Worm (Caenorhabditis elegans) whole organism, L4 larva: ENCODE results near the gene lag-2.

Source experiments
- F10B5.3 ChIP-seq: sonication (generic microtip); optimal IDR thresholded peaks from 2 replicates; lab custom pipeline; 2016; ENCODE audit warnings: mild to moderate bottlenecking, missing genetic modification characterization, missing compliant biosample characterization
- F44E2.7 ChIP-seq: fragments of 200-800 bp; sonication (Bioruptor generic); IDR thresholded peaks from 2 replicates; pipeline ENCODE4 v2.1.2; 2022; ENCODE audit warnings: missing genetic modification characterization, missing compliant biosample characterization
- Y5F2A.4 ChIP-seq: fragments of 200-800 bp; sonication (Bioruptor generic); optimal IDR thresholded peaks from 2 replicates; lab custom pipeline; 2018; ENCODE audit warnings: mild to moderate bottlenecking, missing genetic modification characterization, missing compliant biosample characterization
- ZK337.2 ChIP-seq: fragments of 200-800 bp; sonication (Bioruptor generic); IDR thresholded peaks from 2 replicates; pipeline ENCODE4 v1.3.6; 2022; ENCODE audit warnings: missing genetic modification reagents, missing genetic modification characterization, missing compliant biosample characterization
- ZK546.5 ChIP-seq, 2 experiments: sonication (generic microtip); optimal IDR thresholded peaks; 2 replicates each; lab custom pipeline; 2017; ENCODE audit warnings: missing biosample characterization in 2 of 2, missing genetic modification characterization in 2 of 2
- aha-1 ChIP-seq: fragments of 150-350 bp; peaks from one replicate; lab custom pipeline; 2014; ENCODE audit warnings: missing biosample characterization, missing genetic modification characterization
- aly-2 ChIP-seq: sonication (generic microtip); optimal IDR thresholded peaks from 2 replicates; lab custom pipeline; 2018; ENCODE audit warnings: missing biosample characterization, missing genetic modification characterization
- arid-1 ChIP-seq: fragments of 200-800 bp; sonication (Bioruptor generic); conservative IDR thresholded peaks from 2 replicates; pipeline ENCODE4 v1.3.6; 2022; ENCODE audit warnings: missing genetic modification reagents, missing genetic modification characterization, missing compliant biosample characterization
- attf-4 ChIP-seq: sonication (generic microtip); optimal IDR thresholded peaks from 3 replicates; lab custom pipeline; 2017; ENCODE audit warnings: missing biosample characterization, missing genetic modification characterization
- ceh-44 ChIP-seq: fragments of 200-800 bp; sonication (Bioruptor generic); IDR thresholded peaks from 2 replicates; pipeline ENCODE4 v1.3.6; 2022; ENCODE audit warnings: missing genetic modification reagents, missing genetic modification characterization, missing compliant biosample characterization
- ceh-82 ChIP-seq: sonication (generic microtip); optimal IDR thresholded peaks from 2 replicates; lab custom pipeline; 2017; ENCODE audit warnings: missing biosample characterization, missing genetic modification characterization
- ctbp-1 ChIP-seq: fragments of 200-800 bp; sonication (Bioruptor generic); IDR thresholded peaks from 2 replicates; pipeline ENCODE4 v1.3.6; 2022; ENCODE audit warnings: missing genetic modification reagents, missing genetic modification characterization, missing compliant biosample characterization
- daf-12 ChIP-seq: fragments of 150-350 bp; optimal IDR thresholded peaks from 2 replicates; lab custom pipeline; 2014; ENCODE audit warnings: missing biosample characterization, missing genetic modification reagents, missing genetic modification characterization
- daf-19 ChIP-seq: fragments of 200-800 bp; sonication (Bioruptor generic); conservative IDR thresholded peaks from 2 replicates; pipeline ENCODE4 v1.3.6; 2022; ENCODE audit warnings: missing genetic modification characterization, missing compliant biosample characterization
- dmd-8 ChIP-seq: fragments of 200-800 bp; sonication (Bioruptor generic); IDR thresholded peaks from 2 replicates; pipeline ENCODE4 v1.3.6; 2022; ENCODE audit warnings: missing genetic modification characterization, missing compliant biosample characterization
- fos-1 ChIP-seq: fragments of 150-350 bp; optimal IDR thresholded peaks from 2 replicates; lab custom pipeline; 2014; ENCODE audit warnings: missing biosample characterization, missing genetic modification characterization
- gei-8 ChIP-seq: fragments of 200-800 bp; sonication (Bioruptor generic); optimal IDR thresholded peaks from 2 replicates; lab custom pipeline; 2018; ENCODE audit warnings: mild to moderate bottlenecking, missing genetic modification characterization, missing compliant biosample characterization
- jun-1 ChIP-seq: fragments of 150-350 bp; optimal IDR thresholded peaks from 2 replicates; lab custom pipeline; 2014; ENCODE audit warnings: missing biosample characterization, missing genetic modification reagents, missing genetic modification characterization
- lim-7 ChIP-seq: fragments of 200-800 bp; sonication (Bioruptor generic); IDR thresholded peaks from 2 replicates; pipeline ENCODE4 v1.3.6; 2022; ENCODE audit warnings: missing genetic modification characterization, missing compliant biosample characterization
- lin-1 ChIP-seq: fragments of 200-800 bp; sonication (Bioruptor generic); IDR thresholded peaks from 2 replicates; pipeline ENCODE4 v1.3.6; 2022; ENCODE audit warnings: missing genetic modification reagents, missing genetic modification characterization, missing compliant biosample characterization
- mdl-1 ChIP-seq, 2 experiments: fragments of 150-350 bp in 1 of 2; sonication (generic microtip) in 1 of 2; optimal IDR thresholded peaks; 2 replicates each; lab custom pipeline; 2014 to 2017; ENCODE audit warnings: missing biosample characterization in 2 of 2, missing genetic modification characterization in 2 of 2
- mxl-2 ChIP-seq: fragments of 200-800 bp; sonication (Bioruptor generic); conservative IDR thresholded peaks from 2 replicates; pipeline ENCODE4 v1.3.6; 2022; ENCODE audit warnings: missing genetic modification reagents, missing genetic modification characterization, missing compliant biosample characterization
- nhr-102 ChIP-seq: sonication (generic microtip); optimal IDR thresholded peaks from 2 replicates; lab custom pipeline; 2016; ENCODE audit warnings: mild to moderate bottlenecking, missing genetic modification characterization, moderate library complexity, missing compliant biosample characterization
- nhr-111 ChIP-seq: fragments of 200-800 bp; sonication (Bioruptor generic); optimal IDR thresholded peaks from 2 replicates; lab custom pipeline; 2018; ENCODE audit warnings: mild to moderate bottlenecking, missing genetic modification characterization, missing compliant biosample characterization
- pha-4 ChIP-seq, 2 experiments: fragments of 150-350 bp in 1 of 2; fragments of 200-800 bp in 1 of 2; sonication (Bioruptor generic) in 1 of 2; IDR thresholded peaks in 1 of 2; optimal IDR thresholded peaks in 1 of 2; 2 replicates each; pipeline versions ENCODE4 v1.3.6 to Lab custom; 2014 to 2022; ENCODE audit warnings: missing genetic modification characterization in 2 of 2, missing genetic modification reagents in 2 of 2, missing biosample characterization in 1 of 2, missing compliant biosample characterization in 1 of 2
- rbr-2 ChIP-seq: sonication (generic microtip); optimal IDR thresholded peaks from 2 replicates; lab custom pipeline; 2016; ENCODE audit warnings: missing genotype, missing genetic modification characterization, missing compliant biosample characterization
- set-16 ChIP-seq: fragments of 200-800 bp; sonication (Bioruptor generic); IDR thresholded peaks from 2 replicates; pipeline ENCODE4 v1.3.6; 2022; ENCODE audit warnings: missing genetic modification reagents, missing genetic modification characterization, missing compliant biosample characterization
- snpc-1.2 ChIP-seq: fragments of 200-800 bp; sonication (Bioruptor generic); IDR thresholded peaks from 2 replicates; pipeline ENCODE4 v1.3.6; 2022; ENCODE audit warnings: missing genetic modification reagents, missing genetic modification characterization, missing compliant biosample characterization
- snpc-4 ChIP-seq: fragments of 150-350 bp; optimal IDR thresholded peaks from 2 replicates; lab custom pipeline; 2014; ENCODE audit warnings: missing biosample characterization, missing genetic modification characterization
- spr-1 ChIP-seq: sonication (generic microtip); optimal IDR thresholded peaks from 2 replicates; lab custom pipeline; 2016; ENCODE audit warnings: mild to moderate bottlenecking, missing genetic modification characterization, missing compliant biosample characterization
- tag-97 ChIP-seq: fragments of 200-800 bp; sonication (Bioruptor generic); IDR thresholded peaks from 2 replicates; pipeline ENCODE4 v1.3.6; 2022; ENCODE audit warnings: missing genetic modification characterization, missing compliant biosample characterization
- unc-130 ChIP-seq: sonication (generic microtip); optimal IDR thresholded peaks from 2 replicates; lab custom pipeline; 2016; ENCODE audit warnings: missing genetic modification reagents, missing genetic modification characterization, missing compliant biosample characterization
- unc-62 ChIP-seq, 3 experiments: fragments of 150-350 bp in 1 of 3; sonication (generic microtip); optimal IDR thresholded peaks in 2 of 3; peaks in 1 of 3; 1 replicate in 1 of 3; 2 replicates in 2 of 3; lab custom pipeline; 2014 to 2017; ENCODE audit warnings: missing biosample characterization in 3 of 3, missing genetic modification characterization in 3 of 3, missing genetic modification reagents in 3 of 3, missing genotype in 1 of 3

The lag-2 gene

ce11 chrV:3210147-3210546 is 22.0 kb downstream of the lag-2 start, which contains the start of gene apx-1:
Gene apx-1, plus strand, starts transcription at chrV:3210196.
- peak; percentile 9 for TF ChIP-seq aha-1 (tag; lab: Kevin White, UChicago)
- no peak for TF ChIP-seq daf-19 (GFP tag; lab: Robert Waterston, UW)
- peak; percentile 78 for TF ChIP-seq set-16

ce11 chrV:3218604-3219003 is 30.5 kb downstream of the lag-2 start:
- peak in 1 of 2 experiments; percentile 31 for TF ChIP-seq unc-62 (GFP tag; optimal IDR thresholded peaks at IDR 0.05 in 1 of 2; lab: Kevin White, UChicago)
- TF ChIP-seq unc-62 (tag; optimal IDR thresholded peaks at IDR 0.05; lab: Kevin White, UChicago), result no peak
- no peak for TF ChIP-seq lin-1 (GFP tag; lab: Robert Waterston, UW)

- TF ChIP-seq mdl-1 (tag; optimal IDR thresholded peaks at IDR 0.05; lab: Kevin White, UChicago) (no peak), daf-12 (tag; lab: Kevin White, UChicago) (no peak), arid-1 (GFP tag; lab: Robert Waterston, UW) (no peak), Y5F2A.4 (GFP tag; lab: Kevin White, UChicago) (no peak), rbr-2 (no peak)
- TF ChIP-seq, all 104 proteins: peak for 0
Observed at ce11 chrV:3227373-3227772, 39.2 kb downstream of the lag-2 start, which contains the start of gene K08D9.2. Gene K08D9.2, plus strand, starts transcription at chrV:3227673.

- no peak for TF ChIP-seq dmd-8 (GFP tag; lab: Robert Waterston, UW)
- no peak for TF ChIP-seq unc-130
- no peak for TF ChIP-seq ceh-82 (tag; lab: Kevin White, UChicago)
- no peak for TF ChIP-seq aha-1 (tag; lab: Kevin White, UChicago)
- no peak for TF ChIP-seq nhr-111
- no peak for TF ChIP-seq ZK337.2 (GFP tag; lab: Robert Waterston, UW)
- TF ChIP-seq mxl-2 (GFP tag; lab: Robert Waterston, UW), result no peak
- TF ChIP-seq spr-1 (tag; lab: Kevin White, UChicago), result no peak
- no peak for TF ChIP-seq mdl-1 (tag; optimal IDR thresholded peaks at IDR 0.05; lab: Kevin White, UChicago)
- no peak for TF ChIP-seq ctbp-1 (GFP tag; lab: Robert Waterston, UW)
- no peak for TF ChIP-seq gei-8 (GFP tag; lab: Kevin White, UChicago)
Observed at ce11 chrV:3230150-3230549, 42.0 kb downstream of the lag-2 start.

- no peak for TF ChIP-seq tag-97
- TF ChIP-seq ZK546.5 (tag; optimal IDR thresholded peaks at IDR 0.05; lab: Kevin White, UChicago), result no peak
- TF ChIP-seq lim-7, result no peak
- no peak for TF ChIP-seq rbr-2
- no peak for TF ChIP-seq attf-4 (tag; lab: Kevin White, UChicago)
- TF ChIP-seq mdl-1 (tag; optimal IDR thresholded peaks at IDR 0.05; lab: Kevin White, UChicago), result no peak
- no peak for TF ChIP-seq snpc-4 (tag; lab: Kevin White, UChicago)
- TF ChIP-seq aly-2 (tag; lab: Kevin White, UChicago), result no peak
- no peak for TF ChIP-seq F10B5.3
- TF ChIP-seq, all 104 proteins: peak for 0
Observed at ce11 chrV:3230597-3230996, 42.5 kb downstream of the lag-2 start, which contains the start of gene K08D9.10. Gene K08D9.10, plus strand, starts transcription at chrV:3230897.

- no peak for TF ChIP-seq pha-4 (GFP tag; IDR thresholded peaks at IDR 0.05; lab: Robert Waterston, UW)
- TF ChIP-seq pha-4 (tag; optimal IDR thresholded peaks at IDR 0.05; lab: Kevin White, UChicago), result no peak
- TF ChIP-seq ceh-44 (GFP tag; lab: Robert Waterston, UW), result no peak
- no peak for TF ChIP-seq nhr-102
- TF ChIP-seq snpc-1.2 (GFP tag; lab: Robert Waterston, UW), result no peak
- TF ChIP-seq fos-1 (tag; lab: Kevin White, UChicago), result no peak
- no peak for TF ChIP-seq F44E2.7 (GFP tag; lab: Robert Waterston, UW)
- no peak for TF ChIP-seq jun-1 (tag; lab: Kevin White, UChicago)
- TF ChIP-seq Y5F2A.4 (GFP tag; lab: Kevin White, UChicago), result no peak
Observed at ce11 chrV:3234887-3235286, 46.7 kb downstream of the lag-2 start, which contains the start of gene K08D9.6. Gene K08D9.6, minus strand, starts transcription at chrV:3234987.
